Worm (Caenorhabditis elegans) whole organism, mixed stage, embryonic: ENCODE data around the gene K05F1.8.

Experiments
- M03D4.4 ChIP-seq: sonication (generic microtip); optimal IDR thresholded peaks from 2 replicates; lab custom pipeline; 2017; ENCODE audit warnings: mild to moderate bottlenecking, missing genetic modification characterization, missing compliant biosample characterization
- lsy-2 ChIP-seq: fragments of 150-350 bp; optimal IDR thresholded peaks from 2 replicates; lab custom pipeline; 2014; ENCODE audit warnings: missing biosample characterization, missing genetic modification characterization
- pha-4 ChIP-seq: fragments of 150-350 bp; optimal IDR thresholded peaks from 2 replicates; lab custom pipeline; 2018; ENCODE audit warnings: missing biosample characterization, missing genetic modification reagents, missing genetic modification characterization
- snpc-4 ChIP-seq: fragments of 150-350 bp; optimal IDR thresholded peaks from 2 replicates; lab custom pipeline; 2014; ENCODE audit warnings: missing biosample characterization, missing genetic modification characterization

- no peak for TF ChIP-seq snpc-4 (tag; lab: Kevin White, UChicago)
- no peak for TF ChIP-seq M03D4.4 (tag; lab: Kevin White, UChicago)
- TF ChIP-seq pha-4 (tag; lab: Kevin White, UChicago), result no peak
- no peak for TF ChIP-seq lsy-2 (tag; lab: Kevin White, UChicago)
These were observed 29.0 kb upstream of the K05F1.8 start, which contains the start of gene ZK1248.11 for ce11 chrII:5828486-5828885.
